Worm (Caenorhabditis elegans) whole organism, late embryonic: ENCODE results near the gene irld-39.

Experiments
- F13H6.1 ChIP-seq: sonication (generic microtip); optimal IDR thresholded peaks from 2 replicates; lab custom pipeline; 2016; ENCODE audit warnings: missing genetic modification characterization, missing compliant biosample characterization
- K02D7.2 ChIP-seq: sonication (generic microtip); optimal IDR thresholded peaks from 2 replicates; lab custom pipeline; 2017; ENCODE audit warnings: mild to moderate bottlenecking, missing genetic modification characterization, missing compliant biosample characterization
- ahr-1 ChIP-seq: sonication (generic microtip); optimal IDR thresholded peaks from 2 replicates; lab custom pipeline; 2016; ENCODE audit warnings: missing genetic modification characterization, missing compliant biosample characterization
- ama-1 ChIP-seq: fragments of 150-350 bp; optimal IDR thresholded peaks from 2 replicates; lab custom pipeline; 2014
- ceh-14 ChIP-seq: sonication (generic microtip); optimal IDR thresholded peaks from 2 replicates; lab custom pipeline; 2016; ENCODE audit warnings: missing genotype, missing genetic modification characterization, missing compliant biosample characterization
- ceh-22 ChIP-seq: sonication (generic microtip); optimal IDR thresholded peaks from 2 replicates; lab custom pipeline; 2017; ENCODE audit warnings: missing biosample characterization, missing genetic modification characterization
- ceh-30 ChIP-seq: fragments of 150-350 bp; optimal IDR thresholded peaks from 2 replicates; lab custom pipeline; 2014; ENCODE audit warnings: missing biosample characterization, missing genetic modification characterization
- ceh-31 ChIP-seq: sonication (generic microtip); optimal IDR thresholded peaks from 2 replicates; lab custom pipeline; 2016; ENCODE audit warnings: missing genetic modification characterization, missing compliant biosample characterization
- ceh-48 ChIP-seq: sonication (generic microtip); optimal IDR thresholded peaks from 2 replicates; lab custom pipeline; 2016; ENCODE audit warnings: missing genetic modification characterization, inconsistent platforms, missing compliant biosample characterization
- ceh-6 ChIP-seq: fragments of 200-800 bp; sonication (Bioruptor generic); optimal IDR thresholded peaks from 2 replicates; lab custom pipeline; 2018; ENCODE audit warnings: mild to moderate bottlenecking, missing genetic modification characterization, missing compliant biosample characterization
- che-1 ChIP-seq: sonication (generic microtip); optimal IDR thresholded peaks from 2 replicates; lab custom pipeline; 2016; ENCODE audit warnings: mild to moderate bottlenecking, missing genetic modification characterization, missing compliant biosample characterization
- dmd-4 ChIP-seq: sonication (generic microtip); optimal IDR thresholded peaks from 2 replicates; lab custom pipeline; 2016; ENCODE audit warnings: borderline replicate concordance, missing genetic modification characterization, missing compliant biosample characterization
- dve-1 ChIP-seq: sonication (generic microtip); optimal IDR thresholded peaks from 2 replicates; lab custom pipeline; 2017; ENCODE audit warnings: antibody characterized with exemption, mild to moderate bottlenecking, missing genetic modification characterization, missing compliant biosample characterization
- elt-2 ChIP-seq: sonication (generic microtip); optimal IDR thresholded peaks from 2 replicates; lab custom pipeline; 2016; ENCODE audit warnings: missing genetic modification reagents, missing genetic modification characterization, missing compliant biosample characterization
- eyg-1 ChIP-seq: sonication (generic microtip); optimal IDR thresholded peaks from 2 replicates; lab custom pipeline; 2016; ENCODE audit warnings: missing genotype, missing genetic modification characterization, missing compliant biosample characterization
- fkh-6 ChIP-seq: sonication (generic microtip); optimal IDR thresholded peaks from 2 replicates; lab custom pipeline; 2016; ENCODE audit warnings: missing genetic modification characterization, missing compliant biosample characterization
- gmeb-2 ChIP-seq: sonication (generic microtip); optimal IDR thresholded peaks from 2 replicates; lab custom pipeline; 2016; ENCODE audit warnings: missing genetic modification characterization, inconsistent platforms, missing compliant biosample characterization
- hlh-13 ChIP-seq: fragments of 200-800 bp; sonication (Bioruptor generic); optimal IDR thresholded peaks from 2 replicates; lab custom pipeline; 2018; ENCODE audit warnings: mild to moderate bottlenecking, missing genetic modification characterization, missing compliant biosample characterization
- hlh-15 ChIP-seq: sonication (generic microtip); optimal IDR thresholded peaks from 2 replicates; lab custom pipeline; 2016; ENCODE audit warnings: missing genetic modification characterization, missing compliant biosample characterization
- hlh-30 ChIP-seq: sonication (generic microtip); optimal IDR thresholded peaks from 2 replicates; lab custom pipeline; 2017; ENCODE audit warnings: antibody characterized with exemption, missing genetic modification characterization, missing compliant biosample characterization; ENCODE audit not compliant: insufficient read depth
- hlh-6 ChIP-seq: sonication (generic microtip); optimal IDR thresholded peaks from 2 replicates; lab custom pipeline; 2016; ENCODE audit warnings: missing genotype, missing genetic modification characterization, missing compliant biosample characterization
- hlh-8 ChIP-seq: sonication (generic microtip); optimal IDR thresholded peaks from 2 replicates; lab custom pipeline; 2016; ENCODE audit warnings: missing genotype, missing genetic modification characterization, missing compliant biosample characterization
- madf-2 ChIP-seq: sonication (generic microtip); optimal IDR thresholded peaks from 2 replicates; lab custom pipeline; 2017; ENCODE audit warnings: missing genetic modification characterization, missing compliant biosample characterization
- mec-3 ChIP-seq: sonication (generic microtip); optimal IDR thresholded peaks from 2 replicates; lab custom pipeline; 2016; ENCODE audit warnings: borderline replicate concordance, missing genetic modification characterization, missing compliant biosample characterization
- nhr-11 ChIP-seq: fragments of 150-350 bp; optimal IDR thresholded peaks from 2 replicates; lab custom pipeline; 2014; ENCODE audit warnings: missing biosample characterization, missing genetic modification characterization
- npax-4 ChIP-seq: sonication (generic microtip); optimal IDR thresholded peaks from 2 replicates; lab custom pipeline; 2016; ENCODE audit warnings: missing genetic modification characterization, missing compliant biosample characterization
- odd-2 ChIP-seq: sonication (generic microtip); optimal IDR thresholded peaks from 2 replicates; lab custom pipeline; 2017; ENCODE audit warnings: antibody characterized with exemption, mild to moderate bottlenecking, missing genetic modification characterization, missing compliant biosample characterization
- pag-3 ChIP-seq: sonication (generic microtip); optimal IDR thresholded peaks from 2 replicates; lab custom pipeline; 2016; ENCODE audit warnings: missing compliant biosample characterization, missing genetic modification characterization, borderline replicate concordance
- pat-9 ChIP-seq: fragments of 200-800 bp; sonication (Bioruptor generic); optimal IDR thresholded peaks from 2 replicates; lab custom pipeline; 2018; ENCODE audit warnings: mild to moderate bottlenecking, missing genetic modification characterization, moderate library complexity, missing compliant biosample characterization
- pha-2 ChIP-seq: sonication (generic microtip); optimal IDR thresholded peaks from 2 replicates; lab custom pipeline; 2017; ENCODE audit warnings: mild to moderate bottlenecking, missing genetic modification characterization, missing compliant biosample characterization
- pros-1 ChIP-seq: fragments of 150-350 bp; optimal IDR thresholded peaks from 2 replicates; lab custom pipeline; 2014; ENCODE audit warnings: missing biosample characterization, missing genetic modification reagents, missing genetic modification characterization
- rnt-1 ChIP-seq: sonication (generic microtip); optimal IDR thresholded peaks from 2 replicates; lab custom pipeline; 2016; ENCODE audit warnings: missing genetic modification characterization, missing compliant biosample characterization
- sdc-2 ChIP-seq: sonication (generic microtip); optimal IDR thresholded peaks from 2 replicates; lab custom pipeline; 2016; ENCODE audit warnings: missing genotype, missing genetic modification characterization, missing compliant biosample characterization
- sox-2 ChIP-seq: fragments of 200-800 bp; sonication (Bioruptor generic); IDR thresholded peaks from 2 replicates; pipeline ENCODE4 v1.3.6; 2022; ENCODE audit warnings: missing genetic modification reagents, missing genetic modification characterization, missing compliant biosample characterization
- sox-4 ChIP-seq: sonication (generic microtip); optimal IDR thresholded peaks from 2 replicates; lab custom pipeline; 2017; ENCODE audit warnings: mild to moderate bottlenecking, missing genetic modification characterization, inconsistent platforms, missing compliant biosample characterization
- ttx-3 ChIP-seq: sonication (generic microtip); optimal IDR thresholded peaks from 2 replicates; lab custom pipeline; 2016; ENCODE audit warnings: missing genetic modification reagents, missing genetic modification characterization, missing compliant biosample characterization
- unc-3 ChIP-seq, 2 experiments: fragments of 200-800 bp in 1 of 2; sonication (Bioruptor generic) in 1 of 2; sonication (generic microtip) in 1 of 2; conservative IDR thresholded peaks in 1 of 2; optimal IDR thresholded peaks in 1 of 2; 2 replicates each; pipeline versions ENCODE4 v1.3.6 to Lab custom; 2016 to 2022; ENCODE audit warnings: missing compliant biosample characterization in 2 of 2, missing genetic modification characterization in 2 of 2, missing genetic modification reagents in 1 of 2
- unc-42 ChIP-seq: sonication (generic microtip); optimal IDR thresholded peaks from 2 replicates; lab custom pipeline; 2016; ENCODE audit warnings: missing genotype, missing genetic modification characterization, missing compliant biosample characterization
- unc-55 ChIP-seq: sonication (generic microtip); optimal IDR thresholded peaks from 2 replicates; lab custom pipeline; 2017; ENCODE audit warnings: missing biosample characterization, missing genetic modification reagents, missing genetic modification characterization
- zip-5 ChIP-seq: sonication (generic microtip); optimal IDR thresholded peaks from 2 replicates; lab custom pipeline; 2016; ENCODE audit warnings: missing genetic modification characterization, missing compliant biosample characterization
- ztf-16 ChIP-seq: sonication (generic microtip); optimal IDR thresholded peaks from 2 replicates; lab custom pipeline; 2017; ENCODE audit warnings: missing genetic modification characterization, missing compliant biosample characterization

The irld-39 gene

DNA sequence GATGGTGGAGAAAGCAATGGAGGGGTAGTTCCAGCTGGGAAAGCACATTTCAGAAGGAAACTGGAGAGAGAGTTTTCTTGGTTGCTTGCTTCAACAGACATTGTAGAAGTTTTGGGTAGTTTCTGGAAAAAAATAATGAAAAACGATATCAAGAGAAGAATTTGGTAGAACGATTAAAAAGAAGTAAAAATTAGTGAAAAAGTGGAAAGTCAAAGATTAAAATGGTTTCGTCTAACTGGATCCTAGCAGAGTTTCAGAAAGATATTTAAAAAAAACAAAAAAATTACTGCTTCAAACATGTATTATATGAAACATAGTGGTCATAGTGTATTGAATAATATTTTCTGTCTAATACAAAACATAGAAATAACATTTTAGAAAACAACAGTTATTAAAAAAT lies 44.3 kb downstream of the irld-39 start, which contains the start of gene F38C2.7:
Gene F38C2.7 (minus strand): TSS at position 101 of the 400 bp plus-strand sequence.
- TF ChIP-seq sox-2 (GFP tag; lab: Robert Waterston, UW) (no peak), hlh-15 (tag; lab: Kevin White, UChicago) (no peak), F13H6.1 (tag; lab: Kevin White, UChicago) (no peak), pag-3 (tag; lab: Kevin White, UChicago) (no peak), hlh-13 (GFP tag; lab: Kevin White, UChicago) (no peak), zip-5 (tag; lab: Kevin White, UChicago) (no peak), hlh-8 (no peak), unc-42 (tag; lab: Kevin White, UChicago) (no peak), ama-1 (lab: Kevin White, UChicago) (no peak), ceh-31 (tag; lab: Kevin White, UChicago) (no peak), pha-2 (no peak), nhr-11 (tag; lab: Kevin White, UChicago) (no peak), dmd-4 (no peak), elt-2 (no peak), ceh-30 (tag; lab: Kevin White, UChicago) (no peak), K02D7.2 (no peak), hlh-6 (tag; lab: Kevin White, UChicago) (no peak), fkh-6 (no peak), ahr-1 (tag; lab: Kevin White, UChicago) (no peak)

DNA sequence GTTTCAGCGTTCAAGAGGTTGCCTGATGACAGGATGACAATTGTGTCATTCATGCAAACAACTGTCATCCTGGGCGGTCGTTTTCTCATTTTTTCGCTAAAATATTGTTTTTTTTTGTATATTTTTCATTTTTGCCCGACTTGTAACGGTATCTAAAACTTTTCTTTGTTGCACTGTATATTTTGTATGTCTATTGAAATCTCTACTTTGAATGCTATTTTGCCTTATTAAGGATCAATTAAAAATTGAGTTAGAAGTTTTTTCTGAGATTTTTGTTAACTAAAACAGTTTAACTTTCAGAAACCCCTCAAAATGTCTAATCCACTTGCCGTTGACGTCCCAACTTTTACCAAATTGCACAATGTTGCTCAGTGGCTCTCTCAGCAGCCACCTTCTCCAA lies 45.0 kb downstream of the irld-39 start, which contains the start of gene ccch-2:
Gene ccch-2 (plus strand): TSS at position 301 of the 400 bp plus-strand sequence.
- TF ChIP-seq ceh-48 (tag; lab: Kevin White, UChicago), result no peak
- TF ChIP-seq ceh-6 (GFP tag; lab: Kevin White, UChicago), result no peak
- TF ChIP-seq ceh-22 (tag; lab: Kevin White, UChicago), result no peak
- TF ChIP-seq hlh-30, result no peak
- TF ChIP-seq hlh-13 (GFP tag; lab: Kevin White, UChicago), result no peak
- TF ChIP-seq ceh-14 (tag; lab: Kevin White, UChicago), result no peak
- TF ChIP-seq che-1 (tag; lab: Kevin White, UChicago), result no peak
- TF ChIP-seq pros-1, result no peak
- no peak for TF ChIP-seq pat-9
- TF ChIP-seq npax-4 (tag; lab: Kevin White, UChicago), result no peak
- TF ChIP-seq sox-2 (GFP tag; lab: Robert Waterston, UW), result no peak
- no peak for TF ChIP-seq ceh-30 (tag; lab: Kevin White, UChicago)
- TF ChIP-seq nhr-11 (tag; lab: Kevin White, UChicago), result no peak
- TF ChIP-seq ztf-16 (tag; lab: Kevin White, UChicago), result no peak
- TF ChIP-seq unc-55 (GFP tag; lab: Kevin White, UChicago), result no peak
- no peak for TF ChIP-seq rnt-1 (tag; lab: Kevin White, UChicago)

ce11 chrIV:16280614-16281013 lies 47.7 kb downstream of the irld-39 start, which contains the start of gene clec-191:
Gene clec-191, minus strand, starts transcription at chrIV:16280714.
- TF ChIP-seq ztf-16 (tag; lab: Kevin White, UChicago), result no peak
- TF ChIP-seq ceh-48 (tag; lab: Kevin White, UChicago), result no peak
- TF ChIP-seq ttx-3, result no peak
- no peak for TF ChIP-seq hlh-13 (GFP tag; lab: Kevin White, UChicago)
- TF ChIP-seq odd-2 (tag; lab: Kevin White, UChicago), result no peak
- no peak for TF ChIP-seq dve-1 (tag; lab: Kevin White, UChicago)
- TF ChIP-seq eyg-1 (tag; lab: Kevin White, UChicago), result no peak
- no peak for TF ChIP-seq ceh-22 (tag; lab: Kevin White, UChicago)
- no peak for TF ChIP-seq mec-3 (tag; lab: Kevin White, UChicago)
- no peak for TF ChIP-seq madf-2 (tag; lab: Kevin White, UChicago)
- TF ChIP-seq sdc-2, result no peak
- TF ChIP-seq sox-4 (tag; lab: Kevin White, UChicago), result no peak
- no peak for TF ChIP-seq sox-2 (GFP tag; lab: Robert Waterston, UW)
- no peak for TF ChIP-seq unc-3 (GFP tag; conservative IDR thresholded peaks at IDR 0.05; lab: Robert Waterston, UW)
- TF ChIP-seq unc-3 (tag; optimal IDR thresholded peaks at IDR 0.05; lab: Kevin White, UChicago), result no peak
- no peak for TF ChIP-seq gmeb-2
